Worm (Caenorhabditis elegans) whole organism, L2 larva: ENCODE data around the gene toca-1.
A peak's percentile ranks its signal among the peaks of the same experiment; 100 is the strongest.

ENCODE experiments used
- C34F6.9 ChIP-seq: fragments of 150-350 bp; optimal IDR thresholded peaks from 2 replicates; lab custom pipeline; 2014; ENCODE audit warnings: missing biosample characterization, missing genetic modification characterization
- F13H6.1 ChIP-seq: sonication (generic microtip); optimal IDR thresholded peaks from 2 replicates; lab custom pipeline; 2016; ENCODE audit warnings: missing genetic modification characterization, missing compliant biosample characterization
- R02D3.7 ChIP-seq: fragments of 150-350 bp; optimal IDR thresholded peaks from 2 replicates; lab custom pipeline; 2014; ENCODE audit warnings: missing biosample characterization, missing genetic modification characterization
- Y55F3AM.14 ChIP-seq: fragments of 200-800 bp; sonication (Bioruptor generic); optimal IDR thresholded peaks from 2 replicates; lab custom pipeline; 2018; ENCODE audit warnings: mild to moderate bottlenecking, missing genetic modification characterization, missing compliant biosample characterization
- ZK546.5 ChIP-seq: sonication (generic microtip); optimal IDR thresholded peaks from 2 replicates; lab custom pipeline; 2017; ENCODE audit warnings: missing biosample characterization, missing genetic modification characterization
- alr-1 ChIP-seq: fragments of 150-350 bp; optimal IDR thresholded peaks from 2 replicates; lab custom pipeline; 2014; ENCODE audit warnings: missing biosample characterization, missing genetic modification characterization
- aly-2 ChIP-seq: fragments of 150-350 bp; optimal IDR thresholded peaks from 2 replicates; lab custom pipeline; 2014; ENCODE audit warnings: missing biosample characterization, missing genetic modification characterization
- ama-1 ChIP-seq: fragments of 150-350 bp; optimal IDR thresholded peaks from 2 replicates; lab custom pipeline; 2018; ENCODE audit warnings: inconsistent platforms
- blmp-1 ChIP-seq: sonication (generic microtip); optimal IDR thresholded peaks from 2 replicates; lab custom pipeline; 2017; ENCODE audit warnings: missing genetic modification characterization, mild to moderate bottlenecking, missing compliant biosample characterization, antibody characterized with exemption, moderate library complexity; ENCODE audit not compliant: insufficient read depth
- ceh-16 ChIP-seq: fragments of 150-350 bp; optimal IDR thresholded peaks from 2 replicates; lab custom pipeline; 2014; ENCODE audit warnings: missing biosample characterization, missing genetic modification characterization
- ceh-82 ChIP-seq: fragments of 150-350 bp; optimal IDR thresholded peaks from 2 replicates; lab custom pipeline; 2014; ENCODE audit warnings: missing biosample characterization, missing genetic modification characterization
- crh-2 ChIP-seq: sonication (generic microtip); optimal IDR thresholded peaks from 2 replicates; lab custom pipeline; 2017; ENCODE audit warnings: missing biosample characterization, missing genetic modification characterization
- dmd-4 ChIP-seq: sonication (generic microtip); optimal IDR thresholded peaks from 2 replicates; lab custom pipeline; 2017; ENCODE audit warnings: missing biosample characterization, missing genetic modification characterization
- egl-27 ChIP-seq: sonication (generic microtip); optimal IDR thresholded peaks from 3 replicates; lab custom pipeline; 2017; ENCODE audit warnings: missing biosample characterization, missing genetic modification reagents, missing genetic modification characterization
- elt-1 ChIP-seq: fragments of 150-350 bp; optimal IDR thresholded peaks from 2 replicates; lab custom pipeline; 2014; ENCODE audit warnings: missing biosample characterization, missing genetic modification characterization
- elt-3 ChIP-seq: sonication (generic microtip); optimal IDR thresholded peaks from 2 replicates; lab custom pipeline; 2017; ENCODE audit warnings: missing biosample characterization, missing genetic modification characterization
- fos-1 ChIP-seq: fragments of 150-350 bp; optimal IDR thresholded peaks from 2 replicates; lab custom pipeline; 2014; ENCODE audit warnings: missing biosample characterization, missing genetic modification characterization
- gmeb-1 ChIP-seq: fragments of 150-350 bp; optimal IDR thresholded peaks from 2 replicates; lab custom pipeline; 2014; ENCODE audit warnings: missing biosample characterization, missing genetic modification characterization
- lin-11 ChIP-seq: fragments of 150-350 bp; sonication (generic microtip); optimal IDR thresholded peaks from 2 replicates; lab custom pipeline; 2014; ENCODE audit warnings: missing biosample characterization, missing genetic modification characterization, inconsistent platforms, mixed read lengths
- lin-13 ChIP-seq: fragments of 150-350 bp; optimal IDR thresholded peaks from 2 replicates; lab custom pipeline; 2014; ENCODE audit warnings: missing biosample characterization, missing genetic modification reagents, missing genetic modification characterization
- lin-39 ChIP-seq: fragments of 150-350 bp; optimal IDR thresholded peaks from 2 replicates; lab custom pipeline; 2014; ENCODE audit warnings: missing biosample characterization, missing genetic modification reagents, missing genetic modification characterization
- lsy-2 ChIP-seq, 2 experiments: fragments of 150-350 bp in 1 of 2; sonication (generic microtip) in 1 of 2; optimal IDR thresholded peaks; 2 replicates each; lab custom pipeline; 2014 to 2017; ENCODE audit warnings: missing biosample characterization in 2 of 2, missing genetic modification characterization in 2 of 2
- mab-5 ChIP-seq: fragments of 150-350 bp; optimal IDR thresholded peaks from 2 replicates; lab custom pipeline; 2014; ENCODE audit warnings: missing biosample characterization, missing genetic modification characterization
- mbf-1 ChIP-seq: sonication (generic microtip); optimal IDR thresholded peaks from 2 replicates; lab custom pipeline; 2017; ENCODE audit warnings: missing biosample characterization, missing genetic modification characterization
- mdl-1 ChIP-seq, 2 experiments: fragments of 150-350 bp in 1 of 2; sonication (generic microtip) in 1 of 2; optimal IDR thresholded peaks; 2 replicates each; lab custom pipeline; 2017; ENCODE audit warnings: missing biosample characterization in 2 of 2, missing genetic modification characterization in 2 of 2
- nhr-10 ChIP-seq: sonication (generic microtip); optimal IDR thresholded peaks from 2 replicates; lab custom pipeline; 2017; ENCODE audit warnings: missing biosample characterization, missing genetic modification characterization
- nhr-11 ChIP-seq: fragments of 150-350 bp; optimal IDR thresholded peaks from 2 replicates; lab custom pipeline; 2014; ENCODE audit warnings: missing biosample characterization, missing genetic modification characterization
- nhr-12 ChIP-seq: fragments of 150-350 bp; optimal IDR thresholded peaks from 2 replicates; lab custom pipeline; 2014; ENCODE audit warnings: missing biosample characterization, missing genetic modification characterization
- nhr-129 ChIP-seq: fragments of 150-350 bp; optimal IDR thresholded peaks from 2 replicates; lab custom pipeline; 2014; ENCODE audit warnings: missing biosample characterization, missing genetic modification characterization
- nhr-21 ChIP-seq: fragments of 150-350 bp; optimal IDR thresholded peaks from 2 replicates; lab custom pipeline; 2014; ENCODE audit warnings: missing biosample characterization, missing genetic modification characterization
- nhr-23 ChIP-seq: fragments of 150-350 bp; optimal IDR thresholded peaks from 2 replicates; lab custom pipeline; 2014; ENCODE audit warnings: missing biosample characterization, missing genetic modification reagents, missing genetic modification characterization
- nhr-237 ChIP-seq: fragments of 150-350 bp; optimal IDR thresholded peaks from 2 replicates; lab custom pipeline; 2014; ENCODE audit warnings: missing biosample characterization, missing genetic modification characterization
- nhr-25 ChIP-seq: fragments of 150-350 bp; sonication (generic microtip); optimal IDR thresholded peaks from 3 replicates; lab custom pipeline; 2014; ENCODE audit warnings: missing biosample characterization, missing genetic modification characterization
- nhr-6 ChIP-seq: fragments of 150-350 bp; optimal IDR thresholded peaks from 2 replicates; lab custom pipeline; 2014; ENCODE audit warnings: missing biosample characterization, missing genetic modification characterization
- nhr-77 ChIP-seq: fragments of 150-350 bp; optimal IDR thresholded peaks from 2 replicates; lab custom pipeline; 2014; ENCODE audit warnings: missing biosample characterization, missing genetic modification characterization
- peb-1 ChIP-seq: fragments of 150-350 bp; optimal IDR thresholded peaks from 2 replicates; lab custom pipeline; 2014; ENCODE audit warnings: missing biosample characterization, missing genetic modification characterization
- sem-4 ChIP-seq: fragments of 150-350 bp; optimal IDR thresholded peaks from 2 replicates; lab custom pipeline; 2014; ENCODE audit warnings: missing biosample characterization, missing genetic modification reagents, missing genetic modification characterization
- skn-1 ChIP-seq: sonication (generic microtip); optimal IDR thresholded peaks from 2 replicates; lab custom pipeline; 2017; ENCODE audit warnings: missing biosample characterization, missing genetic modification characterization
- sma-3 ChIP-seq: sonication (generic microtip); optimal IDR thresholded peaks from 2 replicates; lab custom pipeline; 2016; ENCODE audit warnings: missing genetic modification reagents, missing genetic modification characterization, missing compliant biosample characterization
- sma-9 ChIP-seq, 2 experiments: fragments of 150-350 bp in 1 of 2; sonication (generic microtip) in 1 of 2; optimal IDR thresholded peaks; 2 replicates each; lab custom pipeline; 2014 to 2016; ENCODE audit warnings: missing genetic modification characterization in 2 of 2, mild to moderate bottlenecking in 1 of 2, missing biosample characterization in 1 of 2, missing compliant biosample characterization in 1 of 2, missing genetic modification reagents in 1 of 2, moderate library complexity in 1 of 2
- snpc-4 ChIP-seq: fragments of 150-350 bp; optimal IDR thresholded peaks from 2 replicates; lab custom pipeline; 2014; ENCODE audit warnings: missing biosample characterization, missing genetic modification characterization
- unc-39 ChIP-seq: fragments of 150-350 bp; optimal IDR thresholded peaks from 2 replicates; lab custom pipeline; 2014; ENCODE audit warnings: missing biosample characterization, missing genetic modification characterization
- unc-55 ChIP-seq: fragments of 150-350 bp; sonication (generic microtip); optimal IDR thresholded peaks from 3 replicates; lab custom pipeline; 2014; ENCODE audit warnings: missing biosample characterization, missing genetic modification reagents, missing genetic modification characterization
- unc-62 ChIP-seq: fragments of 150-350 bp; optimal IDR thresholded peaks from 2 replicates; lab custom pipeline; 2014; ENCODE audit warnings: missing biosample characterization, missing genetic modification reagents, missing genetic modification characterization
- zag-1 ChIP-seq: fragments of 150-350 bp; optimal IDR thresholded peaks from 2 replicates; lab custom pipeline; 2014; ENCODE audit warnings: missing biosample characterization, missing genetic modification characterization
- ztf-1 ChIP-seq: fragments of 200-800 bp; sonication (Bioruptor generic); conservative IDR thresholded peaks from 2 replicates; pipeline ENCODE4 v1.3.6; 2022; ENCODE audit warnings: missing genetic modification characterization, missing compliant biosample characterization
- ztf-11 ChIP-seq: sonication (generic microtip); optimal IDR thresholded peaks from 2 replicates; lab custom pipeline; 2017; ENCODE audit warnings: missing biosample characterization, missing genetic modification characterization
- ztf-4 ChIP-seq: fragments of 150-350 bp; optimal IDR thresholded peaks from 2 replicates; lab custom pipeline; 2014; ENCODE audit warnings: missing biosample characterization, missing genetic modification characterization

The toca-1 gene

DNA sequence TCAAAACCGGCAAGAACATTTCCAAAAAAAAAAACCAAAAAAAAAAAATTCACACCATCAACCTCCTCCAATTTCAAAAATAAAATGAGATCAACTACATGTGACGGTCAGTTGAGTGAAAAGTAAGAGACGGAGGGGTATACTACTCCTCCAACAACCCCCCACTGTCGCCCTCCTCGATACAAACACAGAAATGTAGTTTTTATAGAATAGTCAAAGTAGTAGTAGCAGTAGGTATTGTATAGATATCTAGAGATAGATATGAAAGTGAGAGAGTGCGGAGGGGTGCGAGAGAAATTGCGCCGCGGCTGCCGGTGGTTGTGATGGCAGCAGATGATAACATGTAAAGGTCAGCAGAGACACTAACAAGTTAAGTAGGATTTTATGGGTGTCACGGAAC, 6.1 kb upstream of the toca-1 start (continued):
- TF ChIP-seq lin-39 (no peak), blmp-1 (tag; lab: Kevin White, UChicago) (peak; percentile 30), sma-9 (GFP tag; optimal IDR thresholded peaks at IDR 0.05; lab: Kevin White, UChicago) (peak; percentile 69), sma-9 (tag; optimal IDR thresholded peaks at IDR 0.05; lab: Kevin White, UChicago) (no peak), nhr-129 (tag; lab: Kevin White, UChicago) (peak; percentile 51), C34F6.9 (tag; lab: Kevin White, UChicago) (peak; percentile 21)

DNA sequence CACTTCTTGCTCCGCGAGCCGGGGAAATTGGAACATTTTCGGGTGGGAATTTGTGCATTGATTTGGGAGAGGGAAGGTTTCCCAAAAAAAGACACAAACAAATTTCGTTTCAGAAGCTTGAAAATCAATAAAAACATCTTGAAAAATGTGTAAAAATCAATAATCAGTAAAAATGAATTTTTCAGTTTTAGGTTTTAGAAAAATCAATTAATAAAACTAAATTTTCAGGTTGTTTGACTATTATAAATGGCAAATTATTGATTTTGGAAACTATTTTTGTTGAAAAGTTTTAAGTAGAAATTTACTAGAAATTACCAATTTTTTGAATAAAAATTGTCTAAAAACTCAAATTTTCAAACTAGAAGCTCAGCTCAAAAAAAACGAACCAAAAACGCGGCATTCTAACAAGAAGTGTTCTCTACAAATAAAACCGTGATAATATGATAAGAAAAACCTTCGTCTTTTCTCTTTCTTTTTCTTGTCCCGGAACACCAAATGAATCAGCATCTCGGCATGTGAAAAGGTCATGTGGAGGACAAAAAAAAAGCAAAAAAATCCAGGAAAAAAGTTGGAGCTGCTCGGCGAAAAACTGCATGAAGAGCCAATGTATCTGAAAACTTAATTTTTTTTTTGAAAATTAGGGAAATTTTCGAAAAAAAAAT, 4.4 kb upstream of the toca-1 start:
- TF ChIP-seq unc-55 (GFP tag; lab: Kevin White, UChicago): no peak
- TF ChIP-seq fos-1 (tag; lab: Kevin White, UChicago): peak; percentile 67

DNA sequence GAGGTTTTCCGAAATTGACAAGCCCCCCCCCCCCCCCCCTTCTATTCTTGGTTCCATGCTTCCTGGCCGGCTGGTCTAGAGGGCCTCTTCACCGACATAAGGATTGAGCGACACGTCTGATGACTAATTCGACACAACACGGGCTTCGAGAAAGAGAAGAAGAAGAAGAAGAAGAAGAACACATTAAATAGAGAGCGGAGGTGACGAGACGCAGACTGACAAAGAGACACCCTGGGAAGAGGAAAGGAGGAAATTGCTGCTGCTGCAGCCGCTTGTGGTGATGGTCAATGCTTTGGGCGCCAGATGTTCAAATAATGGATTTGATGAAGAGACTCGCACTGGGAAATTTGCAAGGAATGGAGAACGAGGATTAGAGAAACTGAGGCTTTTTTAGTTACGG, 3.3 kb upstream of the toca-1 start:
- no peak for TF ChIP-seq ztf-1
- TF ChIP-seq R02D3.7 (tag; lab: Kevin White, UChicago): no peak
- TF ChIP-seq nhr-25 (tag; lab: Kevin White, UChicago): peak; percentile 40
- no peak for TF ChIP-seq ceh-16 (tag; lab: Kevin White, UChicago)
- TF ChIP-seq lin-11 (tag; lab: Kevin White, UChicago): no peak
- no peak for TF ChIP-seq nhr-12 (tag; lab: Kevin White, UChicago)
- no peak for TF ChIP-seq ceh-82 (tag; lab: Kevin White, UChicago)
- no peak for TF ChIP-seq nhr-11
- no peak for TF ChIP-seq skn-1 (tag; lab: Kevin White, UChicago)
- peak; percentile 75 for TF ChIP-seq sma-9 (GFP tag; optimal IDR thresholded peaks at IDR 0.05; lab: Kevin White, UChicago)
- TF ChIP-seq sma-9 (tag; optimal IDR thresholded peaks at IDR 0.05; lab: Kevin White, UChicago): no peak
- TF ChIP-seq peb-1 (tag; lab: Kevin White, UChicago): no peak
- no peak for TF ChIP-seq unc-39 (tag; lab: Kevin White, UChicago)
- TF ChIP-seq nhr-6 (tag; lab: Kevin White, UChicago): no peak
- no peak for TF ChIP-seq dmd-4 (tag; lab: Kevin White, UChicago)
- peak; percentile 68 for TF ChIP-seq sem-4 (tag; lab: Kevin White, UChicago)
- no peak for TF ChIP-seq mbf-1 (tag; lab: Kevin White, UChicago)
- no peak for TF ChIP-seq nhr-10 (tag; lab: Kevin White, UChicago)
- no peak for TF ChIP-seq lin-39
- TF ChIP-seq elt-1 (tag; lab: Kevin White, UChicago): no peak
- TF ChIP-seq blmp-1 (tag; lab: Kevin White, UChicago): no peak
- peak; percentile 63 for TF ChIP-seq C34F6.9 (tag; lab: Kevin White, UChicago)
- TF ChIP-seq lin-13 (GFP tag; lab: Kevin White, UChicago): no peak
- peak; percentile 66 for TF ChIP-seq unc-55 (GFP tag; lab: Kevin White, UChicago)
- peak; percentile 55 for TF ChIP-seq nhr-129 (tag; lab: Kevin White, UChicago)
- peak; percentile 22 for TF ChIP-seq mab-5 (tag; lab: Kevin White, UChicago)
- no peak for TF ChIP-seq ama-1
- TF ChIP-seq Y55F3AM.14 (GFP tag; lab: Kevin White, UChicago): no peak
- TF ChIP-seq nhr-237 (tag; lab: Kevin White, UChicago): no peak
- peak; percentile 70 for TF ChIP-seq F13H6.1 (tag; lab: Kevin White, UChicago)
- no peak for TF ChIP-seq ztf-4 (tag; lab: Kevin White, UChicago)
- TF ChIP-seq ztf-11 (tag; lab: Kevin White, UChicago): no peak
- TF ChIP-seq crh-2: peak; percentile 51
- no peak for TF ChIP-seq elt-3 (tag; lab: Kevin White, UChicago)
- no peak for TF ChIP-seq zag-1 (tag; lab: Kevin White, UChicago)
- TF ChIP-seq snpc-4: peak; percentile 41
- peak; percentile 77 for TF ChIP-seq fos-1 (tag; lab: Kevin White, UChicago)
- no peak for TF ChIP-seq nhr-23 (tag; lab: Kevin White, UChicago)
- TF ChIP-seq nhr-21 (tag; lab: Kevin White, UChicago): no peak
- peak; percentile 14 to 56 for TF ChIP-seq lsy-2 (tag; optimal IDR thresholded peaks at IDR 0.05; lab: Kevin White, UChicago)
- TF ChIP-seq alr-1 (tag; lab: Kevin White, UChicago): no peak
- no peak for TF ChIP-seq nhr-77 (tag; lab: Kevin White, UChicago)
- peak; percentile 29 for TF ChIP-seq egl-27 (tag; lab: Kevin White, UChicago)
- no peak for TF ChIP-seq unc-62 (GFP tag; lab: Kevin White, UChicago)
- no peak for TF ChIP-seq gmeb-1 (tag; lab: Kevin White, UChicago)
- no peak for TF ChIP-seq sma-3 (GFP tag; lab: Kevin White, UChicago)
- no peak for TF ChIP-seq aly-2 (tag; lab: Kevin White, UChicago)
- peak in 1 of 2 experiments; percentile 31 for TF ChIP-seq mdl-1 (tag; optimal IDR thresholded peaks at IDR 0.05; lab: Kevin White, UChicago)
- TF ChIP-seq ZK546.5: no peak
